Worm (Caenorhabditis elegans): Measurements from ENCODE around the gene fln-2.

- TF ChIP-seq pqm-1 (tag; optimal IDR thresholded peaks at IDR 0.05), result peak; percentile 81
- peak; percentile 18 for TF ChIP-seq nhr-11 (tag; optimal IDR thresholded peaks at IDR 0.05)
- peak; percentile 86 for TF ChIP-seq fkh-10 (GFP tag; optimal IDR thresholded peaks at IDR 0.05)
- no peak for TF ChIP-seq T23F11.4 (GFP tag; optimal IDR thresholded peaks at IDR 0.05)
- no peak for TF ChIP-seq elt-4 (tag; optimal IDR thresholded peaks at IDR 0.05)
- no peak for TF ChIP-seq che-1 (tag; optimal IDR thresholded peaks at IDR 0.05)
These were observed 68.2 kb downstream of the fln-2 start for ce11 chrX:9465722-9466132.
